ENCODE assay signal across 1 fruit fly cellular context in the genomic region with DNA sequence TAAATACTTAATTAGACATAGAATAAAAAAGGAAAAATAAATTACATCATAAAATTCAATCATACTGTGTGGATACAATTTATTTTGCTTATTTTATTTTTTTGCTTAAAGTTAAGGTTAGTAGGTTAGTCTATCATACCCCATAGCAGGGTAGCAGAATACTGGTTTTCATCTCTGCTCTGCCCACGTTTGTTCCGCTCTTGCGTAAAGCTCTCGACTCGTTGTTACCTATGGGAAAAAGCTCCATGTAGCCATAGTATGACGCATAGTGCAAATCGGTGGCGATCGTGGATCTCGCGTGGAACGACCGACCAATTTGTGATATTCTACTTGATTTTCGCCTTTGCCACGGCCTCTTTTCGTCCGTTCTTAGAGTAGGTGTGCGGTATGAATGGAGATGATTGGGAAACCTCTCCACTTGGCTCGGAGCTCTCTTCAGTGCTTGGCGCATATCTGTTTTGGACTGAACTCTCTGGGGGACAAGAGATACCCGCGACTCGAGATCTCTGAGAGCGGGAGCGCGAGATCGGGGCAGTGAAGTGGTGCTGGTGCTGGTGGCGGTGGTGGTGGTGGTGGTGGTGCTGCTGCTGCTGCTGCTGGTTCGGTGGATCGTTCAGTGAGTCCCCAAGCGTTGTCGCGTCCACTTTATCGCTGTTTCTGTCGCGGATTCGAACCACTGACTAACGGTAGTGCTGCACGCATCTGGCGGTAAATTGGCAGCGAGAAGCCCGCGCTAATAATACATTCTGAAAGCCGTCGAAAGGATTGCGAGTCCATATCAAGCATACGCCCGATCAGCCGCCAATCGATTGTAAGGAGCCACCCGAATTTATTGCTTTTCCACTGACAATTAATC.
TF ChIP-seq lines count a peak whose summit lies in the region.

Gene CG5001, plus strand, starts transcription at position 116 of the 856 bp plus-strand sequence.

TF ChIP-seq in whole organism, embryonic, 481 proteins besides CTCF, POLR2A, EP300 and RAD21 (continued from another document and continues in another):
- TF ChIP-seq CG9817 (tag; optimal IDR thresholded peaks at IDR 0.05; lab: Kevin White, UChicago): peak; percentile 79
- TF ChIP-seq CG11456 (GFP tag; IDR thresholded peaks at IDR 0.05; lab: Robert Waterston, UW): peak; percentile 92
- peak; percentile 54 for TF ChIP-seq Bgb (GFP tag; IDR thresholded peaks at IDR 0.05; lab: Robert Waterston, UW; ENCODE audit: partially characterized antibody)
- TF ChIP-seq twi (tag; optimal IDR thresholded peaks at IDR 0.05; lab: Kevin White, UChicago): peak; percentile 48
- peak; percentile 47; the same call in 1 of the 2 replicates for TF ChIP-seq unc-4 (GFP tag; IDR thresholded peaks at IDR 0.05; lab: Robert Waterston, UW; ENCODE audit: partially characterized antibody)
- peak; percentile 58 for TF ChIP-seq CG13287 (GFP tag; IDR thresholded peaks at IDR 0.05; lab: Robert Waterston, UW; ENCODE audit: partially characterized antibody)
- peak; percentile 69 for TF ChIP-seq pho (GFP tag; optimal IDR thresholded peaks at IDR 0.05; lab: Kevin White, UChicago)
- TF ChIP-seq jing (GFP tag; optimal IDR thresholded peaks at IDR 0.05; lab: Kevin White, UChicago): no peak
- TF ChIP-seq Lim3 (GFP tag; IDR thresholded peaks at IDR 0.05; lab: Robert Waterston, UW): no peak
- peak; percentile 77 for TF ChIP-seq CG1233 (GFP tag; optimal IDR thresholded peaks at IDR 0.05; lab: Kevin White, UChicago)
- peak; percentile 83 for TF ChIP-seq CG12155 (GFP tag; optimal IDR thresholded peaks at IDR 0.05; lab: Kevin White, UChicago)
- peak; percentile 36; the same call in 1 of the 2 replicates for TF ChIP-seq Ravus (GFP tag; IDR thresholded peaks at IDR 0.05; lab: Robert Waterston, UW)
- no peak for TF ChIP-seq luna (GFP tag; optimal IDR thresholded peaks at IDR 0.05; lab: Kevin White, UChicago)
- peak; percentile 76 for TF ChIP-seq cwo (GFP tag; optimal IDR thresholded peaks at IDR 0.05; lab: Kevin White, UChicago)
- TF ChIP-seq NfI (GFP tag; optimal IDR thresholded peaks at IDR 0.05; lab: Kevin White, UChicago): peak; percentile 79
- peak; percentile 90 for TF ChIP-seq stc (GFP tag; IDR thresholded peaks at IDR 0.05; lab: Robert Waterston, UW)
- peak; percentile 7 for TF ChIP-seq sima (GFP tag; optimal IDR thresholded peaks at IDR 0.05; lab: Kevin White, UChicago)
- TF ChIP-seq cg (GFP tag; optimal IDR thresholded peaks at IDR 0.05; lab: Kevin White, UChicago): peak; percentile 62
- TF ChIP-seq CG14710 (tag; optimal IDR thresholded peaks at IDR 0.05; lab: Kevin White, UChicago): peak; percentile 76
- TF ChIP-seq chm (GFP tag; IDR thresholded peaks at IDR 0.05; lab: Robert Waterston, UW): peak; percentile 82
- TF ChIP-seq Stat92E (GFP tag; optimal IDR thresholded peaks at IDR 0.05; lab: Kevin White, UChicago): no peak
- TF ChIP-seq CG2875 (GFP tag; optimal IDR thresholded peaks at IDR 0.05; lab: Kevin White, UChicago): no peak
- TF ChIP-seq bbx (GFP tag; IDR thresholded peaks at IDR 0.05; lab: Robert Waterston, UW; ENCODE audit: partially characterized antibody): no peak
- TF ChIP-seq CG6272 (GFP tag; IDR thresholded peaks at IDR 0.05; lab: Robert Waterston, UW): peak; percentile 65
- no peak for TF ChIP-seq CG1529 (GFP tag; optimal IDR thresholded peaks at IDR 0.05; lab: Kevin White, UChicago)
- TF ChIP-seq crol (GFP tag; IDR thresholded peaks at IDR 0.05; lab: Robert Waterston, UW): peak; percentile 83
- peak; percentile 46 for TF ChIP-seq Mad (GFP tag; optimal IDR thresholded peaks at IDR 0.05; lab: Kevin White, UChicago)
- TF ChIP-seq bab2 (GFP tag; optimal IDR thresholded peaks at IDR 0.05; lab: Kevin White, UChicago): peak; percentile 71
- peak; percentile 61 for TF ChIP-seq E2f2 (GFP tag; IDR thresholded peaks at IDR 0.05; lab: Robert Waterston, UW)
- TF ChIP-seq gro (GFP tag; optimal IDR thresholded peaks at IDR 0.05; lab: Kevin White, UChicago): peak; percentile 67
- TF ChIP-seq dm (GFP tag; optimal IDR thresholded peaks at IDR 0.05; lab: Kevin White, UChicago): peak; percentile 34
- TF ChIP-seq tap (tag; optimal IDR thresholded peaks at IDR 0.05; lab: Kevin White, UChicago): peak; percentile 91
- no peak for TF ChIP-seq Dad (GFP tag; optimal IDR thresholded peaks at IDR 0.05; lab: Kevin White, UChicago)
- TF ChIP-seq CG2116 (GFP tag; optimal IDR thresholded peaks at IDR 0.05; lab: Kevin White, UChicago): peak; percentile 8
- peak; percentile 75 for TF ChIP-seq ems (GFP tag; optimal IDR thresholded peaks at IDR 0.05; lab: Kevin White, UChicago)
- TF ChIP-seq rib (GFP tag; IDR thresholded peaks at IDR 0.05; lab: Robert Waterston, UW): peak; percentile 62
- TF ChIP-seq Eip74EF (GFP tag; optimal IDR thresholded peaks at IDR 0.05; lab: Kevin White, UChicago): peak in 1 of 2 experiments; percentile 85
- TF ChIP-seq Ada2b (GFP tag; IDR thresholded peaks at IDR 0.05; lab: Robert Waterston, UW): peak; percentile 79
- peak; percentile 84 for TF ChIP-seq CG4328 (GFP tag; optimal IDR thresholded peaks at IDR 0.05; lab: Kevin White, UChicago)
- peak; percentile 67 for TF ChIP-seq CG18476 (GFP tag; optimal IDR thresholded peaks at IDR 0.05; lab: Kevin White, UChicago)
- TF ChIP-seq ATbp (GFP tag; optimal IDR thresholded peaks at IDR 0.05; lab: Kevin White, UChicago): peak; percentile 78
- TF ChIP-seq B-H1 (GFP tag; IDR thresholded peaks at IDR 0.05; lab: Robert Waterston, UW): peak; percentile 76
- TF ChIP-seq ranshi (GFP tag; IDR thresholded peaks at IDR 0.05; lab: Robert Waterston, UW): peak; percentile 85
- peak; percentile 34 for TF ChIP-seq crc (GFP tag; optimal IDR thresholded peaks at IDR 0.05; lab: Kevin White, UChicago)
- peak; percentile 94 for TF ChIP-seq Med (GFP tag; lab: Kevin White, UChicago)
- TF ChIP-seq Sry-β (GFP tag; optimal IDR thresholded peaks at IDR 0.05; lab: Kevin White, UChicago): no peak
- peak; percentile 57 for TF ChIP-seq CG31365 (tag; optimal IDR thresholded peaks at IDR 0.05; lab: Kevin White, UChicago)
- TF ChIP-seq Dek (tag; optimal IDR thresholded peaks at IDR 0.05; lab: Kevin White, UChicago): peak; percentile 86
- no peak for TF ChIP-seq hth (optimal IDR thresholded peaks at IDR 0.05; lab: Kevin White, UChicago)
- TF ChIP-seq pzg (GFP tag; optimal IDR thresholded peaks at IDR 0.05; lab: Kevin White, UChicago): peak; percentile 2
- TF ChIP-seq lmd (GFP tag; IDR thresholded peaks at IDR 0.05; lab: Robert Waterston, UW): peak; percentile 85
- TF ChIP-seq CG14667 (GFP tag; IDR thresholded peaks at IDR 0.05; lab: Robert Waterston, UW): peak; percentile 78
- peak; percentile 88 for TF ChIP-seq CG11247 (GFP tag; IDR thresholded peaks at IDR 0.05; lab: Robert Waterston, UW)
- peak; percentile 76 to 95 for TF ChIP-seq Trl (optimal IDR thresholded peaks at IDR 0.05; lab: Kevin White, UChicago)
- TF ChIP-seq Trl (GFP tag; optimal IDR thresholded peaks at IDR 0.05; lab: Kevin White, UChicago): peak; percentile 62
- TF ChIP-seq CG15011 (GFP tag; optimal IDR thresholded peaks at IDR 0.05; lab: Kevin White, UChicago): no peak
- peak; percentile 79 for TF ChIP-seq trem (tag; optimal IDR thresholded peaks at IDR 0.05; lab: Kevin White, UChicago)
- peak; percentile 33 for TF ChIP-seq her (GFP tag; optimal IDR thresholded peaks at IDR 0.05; lab: Kevin White, UChicago)
- TF ChIP-seq Aef1 (GFP tag; IDR thresholded peaks at IDR 0.05; lab: Robert Waterston, UW): peak; percentile 85
- TF ChIP-seq CG17385 (GFP tag; optimal IDR thresholded peaks at IDR 0.05; lab: Kevin White, UChicago): peak; percentile 77
- TF ChIP-seq Myb (GFP tag; optimal IDR thresholded peaks at IDR 0.05; lab: Kevin White, UChicago): peak; percentile 15
- TF ChIP-seq Tbp (GFP tag; optimal IDR thresholded peaks at IDR 0.05; lab: Kevin White, UChicago): no peak
- TF ChIP-seq CG1832 (GFP tag; optimal IDR thresholded peaks at IDR 0.05; lab: Kevin White, UChicago): no peak
- TF ChIP-seq Opbp (GFP tag; IDR thresholded peaks at IDR 0.05; lab: Robert Waterston, UW; ENCODE audit: partially characterized antibody): no peak
- TF ChIP-seq fru (optimal IDR thresholded peaks at IDR 0.05; lab: Kevin White, UChicago): no peak
- TF ChIP-seq p53 (GFP tag; optimal IDR thresholded peaks at IDR 0.05; lab: Kevin White, UChicago): no peak
- no peak for TF ChIP-seq sqz (GFP tag; optimal IDR thresholded peaks at IDR 0.05; lab: Kevin White, UChicago)
- TF ChIP-seq kah (GFP tag; optimal IDR thresholded peaks at IDR 0.05; lab: Kevin White, UChicago): peak; percentile 72
- peak; percentile 43 for TF ChIP-seq wdn (GFP tag; IDR thresholded peaks at IDR 0.05; lab: Robert Waterston, UW)
- peak; percentile 51 for TF ChIP-seq emc (GFP tag; optimal IDR thresholded peaks at IDR 0.05; lab: Kevin White, UChicago)
- TF ChIP-seq CG10462 (GFP tag; optimal IDR thresholded peaks at IDR 0.05; lab: Kevin White, UChicago): peak; percentile 50
- no peak for TF ChIP-seq nau (GFP tag; optimal IDR thresholded peaks at IDR 0.05; lab: Kevin White, UChicago)
- peak; percentile 70 for TF ChIP-seq CG31388 (GFP tag; optimal IDR thresholded peaks at IDR 0.05; lab: Kevin White, UChicago)
- peak; percentile 76 for TF ChIP-seq CG15601 (tag; optimal IDR thresholded peaks at IDR 0.05; lab: Kevin White, UChicago)
- no peak for TF ChIP-seq CG4282 (GFP tag; optimal IDR thresholded peaks at IDR 0.05; lab: Kevin White, UChicago)
- TF ChIP-seq Doc2 (GFP tag; IDR thresholded peaks at IDR 0.05; lab: Robert Waterston, UW): no peak
- TF ChIP-seq Fer3 (tag; optimal IDR thresholded peaks at IDR 0.05; lab: Kevin White, UChicago): peak; percentile 94
- no peak for TF ChIP-seq HmgD (GFP tag; optimal IDR thresholded peaks at IDR 0.05; lab: Kevin White, UChicago)
- TF ChIP-seq CG11504 (tag; optimal IDR thresholded peaks at IDR 0.05; lab: Kevin White, UChicago): no peak
- 0 out of 2 replicates have a peak, but pooled peaks have one; percentile 39 for TF ChIP-seq CG10959 (GFP tag; IDR thresholded peaks at IDR 0.05; lab: Robert Waterston, UW)
- TF ChIP-seq knrl (GFP tag; IDR thresholded peaks at IDR 0.05; lab: Robert Waterston, UW; ENCODE audit: partially characterized antibody): no peak
- TF ChIP-seq CG10431 (GFP tag; optimal IDR thresholded peaks at IDR 0.05; lab: Kevin White, UChicago): peak; percentile 97
- TF ChIP-seq sim (GFP tag; IDR thresholded peaks at IDR 0.05; lab: Robert Waterston, UW): peak; percentile 83
- peak; percentile 98 for TF ChIP-seq D19B (GFP tag; optimal IDR thresholded peaks at IDR 0.05; lab: Kevin White, UChicago)
- peak; percentile 73 for TF ChIP-seq Spps (tag; optimal IDR thresholded peaks at IDR 0.05; lab: Kevin White, UChicago)
- TF ChIP-seq h (optimal IDR thresholded peaks at IDR 0.05; lab: Kevin White, UChicago): no peak
- TF ChIP-seq Dbx (GFP tag; IDR thresholded peaks at IDR 0.05; lab: Robert Waterston, UW): peak; percentile 86
- peak; percentile 42 for TF ChIP-seq CG17802 (tag; optimal IDR thresholded peaks at IDR 0.05; lab: Kevin White, UChicago)
- 0 out of 2 replicates have a peak, but pooled peaks have one; percentile 46 for TF ChIP-seq CG10321 (GFP tag; IDR thresholded peaks at IDR 0.05; lab: Robert Waterston, UW)
- TF ChIP-seq corto (GFP tag; optimal IDR thresholded peaks at IDR 0.05; lab: Kevin White, UChicago): no peak
- no peak for TF ChIP-seq mld (GFP tag; IDR thresholded peaks at IDR 0.05; lab: Robert Waterston, UW; ENCODE audit: partially characterized antibody)
- TF ChIP-seq CG7556 (GFP tag; optimal IDR thresholded peaks at IDR 0.05; lab: Kevin White, UChicago): peak; percentile 82
- no peak for TF ChIP-seq Rx (GFP tag; IDR thresholded peaks at IDR 0.05; lab: Robert Waterston, UW)
- no peak for TF ChIP-seq HLHmδ (GFP tag; optimal IDR thresholded peaks at IDR 0.05; lab: Kevin White, UChicago)
- peak; percentile 26 for TF ChIP-seq Hmx (GFP tag; optimal IDR thresholded peaks at IDR 0.05; lab: Kevin White, UChicago)
- peak; percentile 88 for TF ChIP-seq CG14014 (GFP tag; IDR thresholded peaks at IDR 0.05; lab: Robert Waterston, UW)
- TF ChIP-seq CG18262 (tag; optimal IDR thresholded peaks at IDR 0.05; lab: Kevin White, UChicago): peak; percentile 90
- peak; percentile 83 for TF ChIP-seq H15 (GFP tag; IDR thresholded peaks at IDR 0.05; lab: Robert Waterston, UW)
- TF ChIP-seq CG4360 (GFP tag; IDR thresholded peaks at IDR 0.05; lab: Robert Waterston, UW): no peak
- no peak for TF ChIP-seq z (GFP tag; IDR thresholded peaks at IDR 0.05; lab: Robert Waterston, UW)
- peak; percentile 94 for TF ChIP-seq lab (GFP tag; optimal IDR thresholded peaks at IDR 0.05; lab: Kevin White, UChicago)
- TF ChIP-seq dati (GFP tag; IDR thresholded peaks at IDR 0.05; lab: Robert Waterston, UW): no peak
- peak; percentile 68 for TF ChIP-seq CHES-1-like (GFP tag; optimal IDR thresholded peaks at IDR 0.05; lab: Kevin White, UChicago)
- peak; percentile 12 for TF ChIP-seq CG4617 (GFP tag; optimal IDR thresholded peaks at IDR 0.05; lab: Kevin White, UChicago; ENCODE audit: borderline replicate concordance)
- TF ChIP-seq otp (GFP tag; IDR thresholded peaks at IDR 0.05; lab: Robert Waterston, UW): peak; percentile 76
- TF ChIP-seq Hr51 (GFP tag; optimal IDR thresholded peaks at IDR 0.05; lab: Kevin White, UChicago): peak; percentile 24 to 92
- TF ChIP-seq Awh (GFP tag; IDR thresholded peaks at IDR 0.05; lab: Robert Waterston, UW): peak; percentile 94
- peak; percentile 50 for TF ChIP-seq Bteb2 (GFP tag; optimal IDR thresholded peaks at IDR 0.05; lab: Kevin White, UChicago)
- peak; percentile 51 for TF ChIP-seq YL-1 (GFP tag; optimal IDR thresholded peaks at IDR 0.05; lab: Kevin White, UChicago)
- no peak for TF ChIP-seq CG42726 (GFP tag; IDR thresholded peaks at IDR 0.05; lab: Robert Waterston, UW; ENCODE audit: partially characterized antibody)
- TF ChIP-seq PHDP (tag; optimal IDR thresholded peaks at IDR 0.05; lab: Kevin White, UChicago): peak; percentile 94
- TF ChIP-seq Deaf1 (tag; optimal IDR thresholded peaks at IDR 0.05; lab: Kevin White, UChicago): peak; percentile 88
- peak in 1 of 3 experiments; percentile 75 for TF ChIP-seq lola (GFP tag; optimal IDR thresholded peaks at IDR 0.05; lab: Kevin White, UChicago)
- no peak for TF ChIP-seq hkb (optimal IDR thresholded peaks at IDR 0.05; lab: Kevin White, UChicago)
- peak; percentile 87 for TF ChIP-seq hkb (GFP tag; IDR thresholded peaks at IDR 0.05; lab: Robert Waterston, UW)
- no peak for TF ChIP-seq grn (GFP tag; optimal IDR thresholded peaks at IDR 0.05; lab: Kevin White, UChicago)
- no peak for TF ChIP-seq pan (optimal IDR thresholded peaks at IDR 0.05; lab: Kevin White, UChicago)
- TF ChIP-seq pan (GFP tag; optimal IDR thresholded peaks at IDR 0.05 in 1 of 2, IDR thresholded peaks at IDR 0.05 in 1 of 2): peak in 1 of 2 experiments; percentile 91
- peak; percentile 58 for TF ChIP-seq jumu (GFP tag; optimal IDR thresholded peaks at IDR 0.05; lab: Kevin White, UChicago)
- peak; percentile 50 for TF ChIP-seq CG8944 (GFP tag; optimal IDR thresholded peaks at IDR 0.05; lab: Kevin White, UChicago)
- peak; percentile 87 for TF ChIP-seq CG2120 (GFP tag; optimal IDR thresholded peaks at IDR 0.05; lab: Kevin White, UChicago)
